Worm (Caenorhabditis elegans) whole organism, young adult: Measurements from ENCODE around the gene C16C10.13.

ENCODE experiments used
- D2030.7 ChIP-seq: fragments of 200-800 bp; sonication (Bioruptor generic); IDR thresholded peaks from 2 replicates; pipeline ENCODE4 v1.3.6; 2022; ENCODE audit warnings: missing genetic modification reagents, missing genetic modification characterization, missing compliant biosample characterization
- Y53G8AR.9 ChIP-seq: fragments of 200-800 bp; sonication (Bioruptor generic); conservative IDR thresholded peaks from 2 replicates; pipeline ENCODE4 v1.3.6; 2022; ENCODE audit warnings: missing genetic modification reagents, missing genetic modification characterization, missing compliant biosample characterization
- ceh-40 ChIP-seq: fragments of 200-800 bp; sonication (Bioruptor generic); IDR thresholded peaks from 2 replicates; pipeline ENCODE4 v1.3.6; 2022; ENCODE audit warnings: missing genetic modification characterization, missing compliant biosample characterization
- lin-40 ChIP-seq: sonication (generic microtip); optimal IDR thresholded peaks from 2 replicates; lab custom pipeline; 2016; ENCODE audit warnings: missing genetic modification characterization, mild to moderate bottlenecking, missing compliant biosample characterization, missing genotype, missing genetic modification reagents
- snpc-1.1 ChIP-seq: sonication (generic microtip); optimal IDR thresholded peaks from 2 replicates; lab custom pipeline; 2017; ENCODE audit warnings: missing genetic modification characterization, mild to moderate bottlenecking, missing compliant biosample characterization, antibody characterized with exemption, moderate library complexity, missing genotype, missing genetic modification reagents; ENCODE audit not compliant: insufficient read depth
- unc-62 ChIP-seq: fragments of 150-350 bp; optimal IDR thresholded peaks from 2 replicates; lab custom pipeline; 2014; ENCODE audit warnings: missing biosample characterization, missing genetic modification reagents, missing genetic modification characterization
- ztf-3 ChIP-seq: fragments of 200-800 bp; sonication (Bioruptor generic); optimal IDR thresholded peaks from 2 replicates; lab custom pipeline; 2018; ENCODE audit warnings: mild to moderate bottlenecking, missing genetic modification characterization, missing compliant biosample characterization

DNA sequence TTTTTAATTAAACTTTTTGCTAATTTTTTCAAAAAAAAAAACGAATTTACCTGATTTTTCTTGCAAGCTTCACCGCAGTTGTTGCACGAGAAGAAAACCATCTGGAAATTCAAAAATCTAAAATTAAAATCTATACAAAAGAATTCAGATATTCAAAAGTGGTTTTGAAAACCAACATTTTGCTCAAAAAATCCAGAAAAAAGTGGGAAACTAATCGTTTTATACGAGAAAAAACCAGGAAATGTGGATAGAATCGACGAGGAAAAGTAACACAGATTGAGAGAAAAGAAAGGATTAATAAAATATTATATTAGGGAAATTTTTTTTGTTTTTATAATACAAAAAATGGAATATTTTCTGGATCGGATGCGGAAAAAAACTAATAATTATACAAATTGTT is 12.2 kb upstream of the C16C10.13 start, which contains the start of gene C16C10.8:
- TF ChIP-seq D2030.7 (GFP tag; lab: Robert Waterston, UW) (no peak), ztf-3 (GFP tag; lab: Kevin White, UChicago) (no peak), ceh-40 (no peak), unc-62 (GFP tag; lab: Kevin White, UChicago) (no peak), Y53G8AR.9 (no peak), snpc-1.1 (no peak), lin-40 (tag; lab: Kevin White, UChicago) (no peak)
